Worm (Caenorhabditis elegans): ENCODE data around the gene F57G9.3.

The F57G9.3 gene

ce11 chrII:12406394-12406793 lies 3.6 kb downstream of the F57G9.3 start, which contains the start of gene sre-30:
Gene sre-30 (minus strand): TSS chrII:12406494.
- TF ChIP-seq ceh-30 (tag; optimal IDR thresholded peaks at IDR 0.05) (no peak), sox-2 (GFP tag; IDR thresholded peaks at IDR 0.05) (no peak), T23F11.4 (GFP tag; optimal IDR thresholded peaks at IDR 0.05) (no peak), tbx-7 (tag; optimal IDR thresholded peaks at IDR 0.05) (no peak), ceh-18 (tag; optimal IDR thresholded peaks at IDR 0.05) (no peak), gmeb-2 (tag; optimal IDR thresholded peaks at IDR 0.05) (no peak), ceh-19 (GFP tag; optimal IDR thresholded peaks at IDR 0.05) (no peak), ztf-16 (tag; optimal IDR thresholded peaks at IDR 0.05) (no peak), hlh-6 (tag; optimal IDR thresholded peaks at IDR 0.05) (no peak), dmd-4 (tag; optimal IDR thresholded peaks at IDR 0.05; ENCODE audit: borderline replicate concordance) (no peak), ceh-45 (GFP tag; IDR thresholded peaks at IDR 0.05) (no peak), C38D4.7 (GFP tag; optimal IDR thresholded peaks at IDR 0.05) (no peak), C08G9.2 (tag; optimal IDR thresholded peaks at IDR 0.05) (no peak), unc-86 (tag; optimal IDR thresholded peaks at IDR 0.05) (no peak), sdc-2 (tag; optimal IDR thresholded peaks at IDR 0.05) (no peak), nhr-232 (tag; optimal IDR thresholded peaks at IDR 0.05) (no peak), lim-6 (tag; optimal IDR thresholded peaks at IDR 0.05) (no peak), ama-1 (optimal IDR thresholded peaks at IDR 0.05) (no peak)

- TF ChIP-seq lin-11 (tag; optimal IDR thresholded peaks at IDR 0.05) (no peak), ceh-45 (GFP tag; IDR thresholded peaks at IDR 0.05) (no peak), sox-2 (GFP tag; IDR thresholded peaks at IDR 0.05) (no peak), C38D4.7 (GFP tag; optimal IDR thresholded peaks at IDR 0.05) (no peak)
Observed at ce11 chrII:12401791-12402190, 8.2 kb downstream of the F57G9.3 start, which contains the start of gene sre-29. Gene sre-29 (minus strand): TSS chrII:12401891.

- TF ChIP-seq gmeb-2 (tag; optimal IDR thresholded peaks at IDR 0.05), result no peak
- TF ChIP-seq unc-3 (GFP tag; conservative IDR thresholded peaks at IDR 0.05), result no peak
- no peak for TF ChIP-seq unc-3 (tag; optimal IDR thresholded peaks at IDR 0.05)
- no peak for TF ChIP-seq ztf-16 (tag; optimal IDR thresholded peaks at IDR 0.05)
- TF ChIP-seq sox-2 (GFP tag; IDR thresholded peaks at IDR 0.05), result no peak
- TF ChIP-seq ceh-31 (tag; optimal IDR thresholded peaks at IDR 0.05), result no peak
- no peak for TF ChIP-seq ref-2 (tag; optimal IDR thresholded peaks at IDR 0.05)
- no peak for TF ChIP-seq pat-9 (tag; optimal IDR thresholded peaks at IDR 0.05)
- no peak for TF ChIP-seq npax-4 (tag; optimal IDR thresholded peaks at IDR 0.05)
- no peak for TF ChIP-seq unc-55 (GFP tag; optimal IDR thresholded peaks at IDR 0.05)
- TF ChIP-seq C38D4.7 (GFP tag; optimal IDR thresholded peaks at IDR 0.05), result no peak
- no peak for TF ChIP-seq lin-11 (tag; optimal IDR thresholded peaks at IDR 0.05)
- no peak for TF ChIP-seq ets-4 (tag; optimal IDR thresholded peaks at IDR 0.05)
- no peak for TF ChIP-seq tbx-2 (tag; optimal IDR thresholded peaks at IDR 0.05)
- TF ChIP-seq K02D7.2 (tag; optimal IDR thresholded peaks at IDR 0.05), result no peak
- no peak for TF ChIP-seq pqm-1 (tag; optimal IDR thresholded peaks at IDR 0.05)
- no peak for TF ChIP-seq rnt-1 (tag; optimal IDR thresholded peaks at IDR 0.05)
Observed at ce11 chrII:12397656-12398055, 12.4 kb downstream of the F57G9.3 start, which contains the start of gene F57G9.7. Gene F57G9.7 (minus strand): TSS chrII:12397756.

ce11 chrII:12394138-12394537 lies 15.9 kb downstream of the F57G9.3 start:
- TF ChIP-seq pros-1 (tag; optimal IDR thresholded peaks at IDR 0.05) (no peak), ceh-48 (tag; optimal IDR thresholded peaks at IDR 0.05) (peak; percentile 38)

- no peak for TF ChIP-seq ceh-30 (tag; optimal IDR thresholded peaks at IDR 0.05)
- no peak for TF ChIP-seq tbx-2 (tag; optimal IDR thresholded peaks at IDR 0.05)
- no peak for TF ChIP-seq unc-86 (tag; optimal IDR thresholded peaks at IDR 0.05)
- TF ChIP-seq ceh-34 (tag; optimal IDR thresholded peaks at IDR 0.05), result no peak
- no peak for TF ChIP-seq fkh-10 (GFP tag; optimal IDR thresholded peaks at IDR 0.05)
Observed at ce11 chrII:12393690-12394089, 16.3 kb downstream of the F57G9.3 start, which contains the start of gene Y57A10B.7. Gene Y57A10B.7 (minus strand): TSS chrII:12393790.

All from whole organism, late embryonic.